Fruit fly (Drosophila melanogaster) whole organism: ENCODE results near the gene Nup43.

Experiments
- EcR ChIP-seq, 2 experiments: fragments of >200 bp; optimal IDR thresholded peaks; 2 replicates each; lab custom pipeline; 2017; ENCODE audit warnings: missing biosample characterization in 2 of 2, missing genetic modification characterization in 2 of 2, missing genetic modification reagents in 2 of 2
- psq ChIP-seq: fragments of >200 bp; optimal IDR thresholded peaks from 2 replicates; lab custom pipeline; 2017
- usp ChIP-seq: fragments of >200 bp; optimal IDR thresholded peaks from 2 replicates; lab custom pipeline; 2017; ENCODE audit warnings: missing biosample characterization, missing genetic modification characterization, mixed read lengths

dm6 chr3R:18396801-18397604 lies 30.6 kb downstream of the Nup43 start, which contains the start of gene Vti1b:
- no peak for TF ChIP-seq usp (GFP tag; lab: Kevin White, UChicago)
- no peak for TF ChIP-seq EcR (GFP tag; optimal IDR thresholded peaks at IDR 0.05; lab: Kevin White, UChicago)
- no peak for TF ChIP-seq psq (lab: Kevin White, UChicago)
